Fruit fly (Drosophila melanogaster) whole organism: ENCODE results near the gene CG13069.

Experiments
- CG8478 ChIP-seq: fragments of >200 bp; optimal IDR thresholded peaks from 2 replicates; lab custom pipeline; 2018; ENCODE audit warnings: inconsistent platforms
- Dll ChIP-seq: fragments of >200 bp; optimal IDR thresholded peaks from 2 replicates; lab custom pipeline; 2017
- EcR ChIP-seq, 2 experiments: fragments of >200 bp; optimal IDR thresholded peaks; 2 replicates each; lab custom pipeline; 2017; ENCODE audit warnings: missing biosample characterization in 2 of 2, missing genetic modification characterization in 2 of 2, missing genetic modification reagents in 2 of 2
- pan ChIP-seq: fragments of >200 bp; optimal IDR thresholded peaks from 2 replicates; lab custom pipeline; 2017
- psq ChIP-seq: fragments of >200 bp; optimal IDR thresholded peaks from 2 replicates; lab custom pipeline; 2017
- usp ChIP-seq: fragments of >200 bp; optimal IDR thresholded peaks from 2 replicates; lab custom pipeline; 2017; ENCODE audit warnings: missing biosample characterization, missing genetic modification characterization, mixed read lengths

CG13069 gene

DNA sequence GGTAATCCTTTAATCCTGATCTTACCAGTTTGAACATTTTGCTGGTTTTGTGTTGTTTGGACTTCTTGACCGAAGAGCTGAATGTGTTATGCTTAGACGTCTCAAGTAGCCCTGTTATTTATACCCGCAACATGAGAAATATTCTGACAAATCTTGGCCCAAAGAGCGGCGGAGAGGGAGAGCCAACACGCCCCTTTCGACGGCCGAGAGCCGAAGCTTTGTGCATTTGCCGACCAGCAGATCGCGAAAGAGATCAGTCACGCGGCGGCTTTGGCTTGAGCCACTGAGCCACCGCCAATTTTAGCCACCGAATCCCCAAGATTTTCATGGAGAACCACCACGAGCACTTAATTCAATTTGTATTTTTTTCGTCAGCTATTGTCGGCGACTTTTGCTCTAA lies 30.3 kb downstream of the CG13069 start, which contains the start of gene CG4962:
Gene CG4962, minus strand, starts transcription at position 101 of the 400 bp plus-strand sequence.
- TF ChIP-seq pan (lab: Kevin White, UChicago) (no peak), CG8478 (lab: Kevin White, UChicago) (no peak), Dll (no peak), psq (no peak), EcR (GFP tag; optimal IDR thresholded peaks at IDR 0.05; lab: Kevin White, UChicago) (no peak)

DNA sequence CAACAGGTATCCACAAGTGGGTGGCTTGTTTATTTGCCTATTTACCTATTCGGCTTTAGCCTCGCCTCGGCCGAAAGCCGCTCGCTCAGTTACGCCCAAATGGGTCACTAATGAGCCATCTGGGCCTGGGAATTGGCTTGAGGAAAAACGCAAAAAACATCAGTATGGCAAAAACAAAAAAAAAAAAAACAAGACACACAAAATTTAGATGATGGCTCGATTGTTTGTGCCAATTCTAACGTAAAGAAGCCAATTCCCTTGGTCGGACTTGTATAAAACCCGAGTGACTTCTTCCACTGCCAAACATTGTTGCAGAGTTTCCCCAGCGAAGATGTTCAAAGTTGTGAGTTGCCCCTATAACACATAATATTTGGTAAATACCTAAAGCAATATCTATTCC lies 36.0 kb downstream of the CG13069 start, which contains the start of gene CG4982:
Gene CG4982, plus strand, starts transcription at position 301 of the 400 bp plus-strand sequence.
- no peak for TF ChIP-seq pan (lab: Kevin White, UChicago)
- no peak for TF ChIP-seq CG8478 (lab: Kevin White, UChicago)
- TF ChIP-seq Dll: no peak
- no peak for TF ChIP-seq usp (GFP tag; lab: Kevin White, UChicago)
- TF ChIP-seq EcR (GFP tag; optimal IDR thresholded peaks at IDR 0.05; lab: Kevin White, UChicago): no peak
- no peak for TF ChIP-seq psq

DNA sequence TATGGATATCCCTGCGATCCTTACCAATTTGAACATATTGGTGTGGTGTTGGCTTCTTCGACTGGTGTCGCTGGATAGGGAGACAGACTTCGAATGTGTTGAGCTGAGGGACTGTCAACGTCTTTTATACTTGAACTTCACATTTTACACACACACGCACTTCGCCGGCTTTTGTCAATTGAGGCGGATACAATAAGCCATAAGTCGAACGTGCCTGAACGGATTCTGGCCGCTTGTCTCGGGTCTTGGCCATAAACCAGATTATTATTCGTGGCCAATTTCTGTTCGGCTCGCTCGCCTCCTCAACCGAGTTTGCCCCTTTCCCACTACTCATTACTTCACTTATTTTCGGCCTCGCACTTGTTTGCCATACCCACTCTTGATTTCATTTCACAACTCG lies 37.9 kb downstream of the CG13069 start, which contains the start of gene CG13044:
Gene CG13044, minus strand, starts transcription at position 101 of the 400 bp plus-strand sequence.
- TF ChIP-seq CG8478 (lab: Kevin White, UChicago) (no peak), usp (GFP tag; lab: Kevin White, UChicago) (no peak), Dll (no peak), EcR (GFP tag; optimal IDR thresholded peaks at IDR 0.05; lab: Kevin White, UChicago) (no peak), psq (no peak), pan (lab: Kevin White, UChicago) (no peak)

DNA sequence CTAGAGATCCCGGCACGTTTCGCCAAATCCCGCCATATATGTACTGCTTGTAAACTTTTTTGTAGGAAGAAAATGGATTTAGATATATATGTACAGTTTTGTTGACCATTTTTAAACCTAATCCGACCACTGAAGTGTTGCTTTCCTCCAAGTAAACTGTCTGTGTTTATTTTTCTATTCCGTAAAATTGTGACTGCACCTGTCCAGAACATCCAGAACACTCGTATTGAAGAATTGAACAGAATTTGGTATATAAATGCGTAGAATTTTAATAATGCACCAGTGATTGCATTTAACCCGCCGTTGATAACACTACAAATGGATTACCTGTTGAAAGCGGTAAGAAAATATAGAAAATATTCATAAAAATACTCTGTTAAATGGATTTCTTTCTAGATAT lies 38.8 kb downstream of the CG13069 start, which contains the start of gene CG43249:
Gene CG43249, plus strand, starts transcription at position 301 of the 400 bp plus-strand sequence.
- TF ChIP-seq pan (lab: Kevin White, UChicago) (no peak), EcR (GFP tag; optimal IDR thresholded peaks at IDR 0.05; lab: Kevin White, UChicago) (no peak), psq (no peak), Dll (no peak), CG8478 (lab: Kevin White, UChicago) (no peak), usp (GFP tag; lab: Kevin White, UChicago) (no peak)

DNA sequence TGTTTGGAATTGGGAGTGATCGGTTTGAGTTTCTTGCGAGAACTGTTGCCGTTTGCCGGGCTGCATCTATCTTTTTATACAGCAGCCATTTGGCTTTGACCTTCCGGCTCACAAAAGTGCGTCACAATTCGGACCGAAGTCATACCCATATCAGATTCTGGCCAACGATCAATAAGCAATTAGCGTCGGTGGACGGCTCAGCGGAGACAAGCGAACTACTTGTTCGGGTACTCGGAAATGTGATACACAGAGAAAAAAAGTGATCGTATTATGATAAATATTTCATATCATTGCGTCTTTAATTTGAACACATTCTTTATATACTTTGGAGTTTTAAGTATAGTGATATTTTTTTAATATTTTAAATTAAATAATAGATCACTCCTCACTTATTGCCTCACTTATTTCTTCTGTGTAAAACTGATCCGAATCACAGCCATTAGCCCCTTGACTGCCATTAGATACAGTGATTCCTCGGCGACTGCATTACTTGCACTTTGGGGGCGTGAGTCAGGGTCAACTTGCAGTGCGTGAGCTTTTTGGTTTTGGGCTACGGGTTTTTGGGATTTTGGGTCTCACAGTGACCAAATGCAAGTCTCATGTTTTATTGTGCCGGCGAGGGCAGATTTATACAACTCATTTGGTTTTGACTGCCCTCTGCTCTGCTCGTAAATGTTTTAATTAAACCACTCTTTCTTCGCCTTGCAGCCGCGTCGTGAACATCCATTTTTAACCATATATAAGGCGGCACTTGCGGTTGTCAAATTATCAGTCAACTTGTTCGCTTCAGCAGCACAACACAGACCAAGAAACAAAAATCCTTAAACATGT lies 40.9 kb downstream of the CG13069 start, which contains the start of the genes CG13043 and CG13063:
Gene CG13043, minus strand, starts transcription at position 51 of the 831 bp plus-strand sequence.
Gene CG13063, plus strand, starts transcription at position 781 of the 831 bp plus-strand sequence.
- TF ChIP-seq EcR (GFP tag; optimal IDR thresholded peaks at IDR 0.05; lab: Kevin White, UChicago) (no peak), psq (no peak), usp (GFP tag; lab: Kevin White, UChicago) (no peak), Dll (no peak), pan (lab: Kevin White, UChicago) (no peak), CG8478 (lab: Kevin White, UChicago) (no peak)

DNA sequence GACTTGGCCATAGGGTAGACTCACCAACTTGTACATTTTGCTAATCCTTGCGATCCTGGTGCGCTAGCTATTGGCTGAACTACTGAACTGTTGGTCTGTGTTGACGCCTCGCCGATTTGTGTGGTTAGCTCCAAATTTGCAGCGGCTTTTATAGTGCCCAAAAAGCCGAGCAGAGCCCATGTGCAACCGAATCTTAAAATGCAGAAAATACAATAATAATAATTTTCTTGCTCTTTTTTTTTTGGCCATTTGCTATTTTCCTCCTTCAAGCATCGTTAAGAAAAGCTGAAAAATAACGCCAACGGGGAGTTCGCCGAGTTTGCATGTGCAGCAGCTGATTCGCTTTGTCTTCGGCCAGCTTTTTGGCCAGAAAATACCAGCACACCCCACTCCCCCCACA lies 43.2 kb downstream of the CG13069 start, which contains the start of gene CG13042:
Gene CG13042, minus strand, starts transcription at position 101 of the 400 bp plus-strand sequence.
- TF ChIP-seq EcR (GFP tag; optimal IDR thresholded peaks at IDR 0.05; lab: Kevin White, UChicago) (no peak), pan (lab: Kevin White, UChicago) (no peak), usp (GFP tag; lab: Kevin White, UChicago) (no peak), psq (no peak), CG8478 (lab: Kevin White, UChicago) (no peak), Dll (no peak)

DNA sequence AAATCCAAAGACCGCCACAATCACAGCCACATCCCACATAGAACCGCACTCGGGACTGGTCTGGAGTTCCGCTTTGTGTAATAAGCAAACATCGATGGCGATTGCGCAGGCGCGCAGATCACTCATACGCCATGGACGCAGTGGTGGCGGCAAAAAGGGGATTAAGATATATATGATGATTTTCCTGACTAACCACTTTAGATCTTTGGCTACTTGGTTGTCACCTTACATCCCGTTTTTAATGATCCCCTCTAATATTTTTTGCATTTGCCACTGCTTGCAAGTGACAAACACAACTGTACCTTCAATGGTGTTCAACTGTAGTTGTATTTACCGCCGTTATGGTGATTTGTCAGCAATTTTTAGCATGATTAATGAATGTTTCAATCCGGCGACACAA lies 44.8 kb downstream of the CG13069 start:
- TF ChIP-seq Dll (no peak), CG8478 (lab: Kevin White, UChicago) (no peak), psq (no peak), EcR (GFP tag; optimal IDR thresholded peaks at IDR 0.05; lab: Kevin White, UChicago) (no peak), usp (GFP tag; lab: Kevin White, UChicago) (no peak), pan (lab: Kevin White, UChicago) (no peak)

DNA sequence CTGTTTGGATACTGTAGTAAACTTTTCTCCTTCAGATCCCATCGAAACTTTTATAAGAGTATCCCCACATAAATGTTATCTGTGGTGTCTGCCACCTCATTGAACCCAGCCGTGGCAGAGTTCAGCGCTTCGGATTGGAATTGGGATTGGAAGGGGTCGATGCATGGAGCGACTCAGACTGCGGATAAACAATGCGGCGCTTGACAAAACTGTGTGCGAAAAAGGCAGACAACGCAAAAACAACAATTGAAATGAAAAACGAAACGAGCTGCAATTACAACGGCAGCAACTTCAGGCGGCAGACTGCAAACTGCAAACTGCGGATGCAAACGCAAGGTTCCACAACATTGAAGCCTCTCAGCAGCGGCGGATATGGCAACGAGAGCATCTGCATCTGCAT lies 48.8 kb downstream of the CG13069 start, which contains the start of gene CG13062:
Gene CG13062, plus strand, starts transcription at position 301 of the 400 bp plus-strand sequence.
- TF ChIP-seq EcR (GFP tag; optimal IDR thresholded peaks at IDR 0.05; lab: Kevin White, UChicago) (no peak), Dll (no peak), CG8478 (lab: Kevin White, UChicago) (no peak), psq (no peak), pan (lab: Kevin White, UChicago) (no peak), usp (GFP tag; lab: Kevin White, UChicago) (no peak)
